Worm (Caenorhabditis elegans) whole organism, L2 larva: ENCODE measurements around the gene C54G10.1.

Experiments used
- aly-2 ChIP-seq: fragments of 150-350 bp; optimal IDR thresholded peaks from 2 replicates; lab custom pipeline; 2014; ENCODE audit warnings: missing biosample characterization, missing genetic modification characterization
- mbf-1 ChIP-seq: sonication (generic microtip); optimal IDR thresholded peaks from 2 replicates; lab custom pipeline; 2017; ENCODE audit warnings: missing biosample characterization, missing genetic modification characterization
- nhr-12 ChIP-seq: fragments of 150-350 bp; optimal IDR thresholded peaks from 2 replicates; lab custom pipeline; 2014; ENCODE audit warnings: missing biosample characterization, missing genetic modification characterization
- nhr-23 ChIP-seq: fragments of 150-350 bp; optimal IDR thresholded peaks from 2 replicates; lab custom pipeline; 2014; ENCODE audit warnings: missing biosample characterization, missing genetic modification reagents, missing genetic modification characterization

- TF ChIP-seq aly-2 (tag; lab: Kevin White, UChicago) = no peak
- no peak for TF ChIP-seq nhr-12 (tag; lab: Kevin White, UChicago)
- no peak for TF ChIP-seq mbf-1 (tag; lab: Kevin White, UChicago)
- no peak for TF ChIP-seq nhr-23 (tag; lab: Kevin White, UChicago)
Measured at ce11 chrV:14656970-14657369, 16.1 kb downstream of the C54G10.1 start.
